Worm (Caenorhabditis elegans) whole organism, L4 larva: Measurements from ENCODE around the gene ugt-24.

Experiments
- F37D6.2 ChIP-seq: sonication (generic microtip); optimal IDR thresholded peaks from 2 replicates; lab custom pipeline; 2016; ENCODE audit warnings: mild to moderate bottlenecking, missing genetic modification characterization, missing compliant biosample characterization
- fkh-10 ChIP-seq: fragments of 150-350 bp; optimal IDR thresholded peaks from 2 replicates; lab custom pipeline; 2014; ENCODE audit warnings: missing biosample characterization, missing genetic modification reagents, missing genetic modification characterization
- nhr-102 ChIP-seq: sonication (generic microtip); optimal IDR thresholded peaks from 2 replicates; lab custom pipeline; 2016; ENCODE audit warnings: mild to moderate bottlenecking, missing genetic modification characterization, moderate library complexity, missing compliant biosample characterization
- nhr-237 ChIP-seq: sonication (generic microtip); optimal IDR thresholded peaks from 2 replicates; lab custom pipeline; 2017; ENCODE audit warnings: missing biosample characterization, missing genetic modification characterization
- nhr-77 ChIP-seq: fragments of 150-350 bp; optimal IDR thresholded peaks from 2 replicates; lab custom pipeline; 2014; ENCODE audit warnings: missing biosample characterization, missing genetic modification characterization
- snpc-4 ChIP-seq: fragments of 150-350 bp; optimal IDR thresholded peaks from 2 replicates; lab custom pipeline; 2014; ENCODE audit warnings: missing biosample characterization, missing genetic modification characterization

- TF ChIP-seq snpc-4 (tag; lab: Kevin White, UChicago) (no peak), fkh-10 (GFP tag; lab: Kevin White, UChicago) (no peak), nhr-102 (tag; lab: Kevin White, UChicago) (no peak), nhr-237 (tag; lab: Kevin White, UChicago) (no peak), F37D6.2 (tag; lab: Kevin White, UChicago) (no peak), nhr-77 (no peak)
Measured at ce11 chrIV:6249591-6249990, 39.1 kb upstream of the ugt-24 start, which contains the start of gene F58F9.1.
